Worm (Caenorhabditis elegans) whole organism, early embryonic: ENCODE measurements around the gene C07A9.9.

Experiments used
- B0310.2 ChIP-seq: sonication (generic microtip); optimal IDR thresholded peaks from 2 replicates; lab custom pipeline; 2016; ENCODE audit warnings: mild to moderate bottlenecking, missing genetic modification characterization, missing compliant biosample characterization
- F13C5.2 ChIP-seq: sonication (generic microtip); optimal IDR thresholded peaks from 2 replicates; lab custom pipeline; 2017; ENCODE audit warnings: mild to moderate bottlenecking, missing genetic modification characterization, inconsistent platforms, missing compliant biosample characterization
- aly-1 ChIP-seq: sonication (generic microtip); optimal IDR thresholded peaks from 2 replicates; lab custom pipeline; 2016; ENCODE audit warnings: missing genetic modification characterization, missing compliant biosample characterization
- ama-1 ChIP-seq: fragments of 150-350 bp; optimal IDR thresholded peaks from 2 replicates; lab custom pipeline; 2014
- ceh-13 ChIP-seq: fragments of 200-800 bp; sonication (Bioruptor generic); optimal IDR thresholded peaks from 2 replicates; lab custom pipeline; 2018; ENCODE audit warnings: mild to moderate bottlenecking, missing genetic modification characterization, missing compliant biosample characterization
- ceh-36 ChIP-seq: sonication (generic microtip); optimal IDR thresholded peaks from 2 replicates; lab custom pipeline; 2016; ENCODE audit warnings: missing genetic modification characterization, inconsistent platforms, missing compliant biosample characterization
- ets-7 ChIP-seq: sonication (generic microtip); optimal IDR thresholded peaks from 2 replicates; lab custom pipeline; 2016; ENCODE audit warnings: missing genotype, missing genetic modification characterization, missing compliant biosample characterization
- flt-1 ChIP-seq: fragments of 200-800 bp; sonication (Bioruptor generic); IDR thresholded peaks from 2 replicates; pipeline ENCODE4 v1.3.6; 2022; ENCODE audit warnings: missing genetic modification characterization, missing compliant biosample characterization
- hmbx-1 ChIP-seq: sonication (generic microtip); optimal IDR thresholded peaks from 2 replicates; lab custom pipeline; 2016; ENCODE audit warnings: mild to moderate bottlenecking, missing genetic modification characterization, missing compliant biosample characterization
- hmg-4 ChIP-seq: fragments of 200-800 bp; sonication (Bioruptor generic); optimal IDR thresholded peaks from 2 replicates; lab custom pipeline; 2018; ENCODE audit warnings: mild to moderate bottlenecking, missing genetic modification characterization, missing compliant biosample characterization
- hnd-1 ChIP-seq: sonication (generic microtip); optimal IDR thresholded peaks from 2 replicates; lab custom pipeline; 2016; ENCODE audit warnings: missing genetic modification characterization, missing compliant biosample characterization
- pes-1 ChIP-seq: fragments of 200-800 bp; sonication (Bioruptor generic); IDR thresholded peaks from 2 replicates; pipeline ENCODE4 v1.3.6; 2022; ENCODE audit warnings: missing genetic modification reagents, missing genetic modification characterization, missing compliant biosample characterization
- scrt-1 ChIP-seq: fragments of 200-800 bp; sonication (Bioruptor generic); IDR thresholded peaks from 2 replicates; pipeline ENCODE4 v1.3.6; 2022; ENCODE audit warnings: missing genetic modification characterization, missing compliant biosample characterization
- sea-1 ChIP-seq: fragments of 200-800 bp; sonication (Bioruptor generic); conservative IDR thresholded peaks from 2 replicates; pipeline ENCODE4 v1.3.6; 2022; ENCODE audit warnings: missing genetic modification characterization, missing compliant biosample characterization
- tbx-11 ChIP-seq: fragments of 200-800 bp; sonication (Bioruptor generic); IDR thresholded peaks from 2 replicates; pipeline ENCODE4 v1.3.6; 2022; ENCODE audit warnings: missing genetic modification characterization, missing compliant biosample characterization
- tbx-37 ChIP-seq: fragments of 200-800 bp; sonication (Bioruptor generic); conservative IDR thresholded peaks from 2 replicates; pipeline ENCODE4 v1.3.6; 2022; ENCODE audit warnings: missing genetic modification reagents, missing genetic modification characterization, missing compliant biosample characterization
- tra-4 ChIP-seq: sonication (generic microtip); optimal IDR thresholded peaks from 2 replicates; lab custom pipeline; 2017; ENCODE audit warnings: missing genetic modification characterization, missing compliant biosample characterization

C07A9.9 gene

ce11 chrIII:9667591-9668265 is at the start of gene C07A9.9:
Gene C07A9.9 (minus strand): TSS chrIII:9667641.
- peak; percentile 31; the same call in 1 of the 2 replicates for TF ChIP-seq tbx-37 (GFP tag; lab: Robert Waterston, UW)
- no peak for TF ChIP-seq tra-4 (tag; lab: Kevin White, UChicago)
- TF ChIP-seq ceh-36 (tag; lab: Kevin White, UChicago): no peak
- TF ChIP-seq aly-1: no peak
- peak; percentile 35; the same call in 1 of the 2 replicates for TF ChIP-seq pes-1 (GFP tag; lab: Robert Waterston, UW)
- no peak for TF ChIP-seq ets-7
- TF ChIP-seq hmbx-1: no peak
- TF ChIP-seq ceh-13 (GFP tag; lab: Kevin White, UChicago): no peak
- TF ChIP-seq scrt-1 (GFP tag; lab: Robert Waterston, UW): no peak
- peak; percentile 86 for TF ChIP-seq hmg-4 (GFP tag; lab: Kevin White, UChicago)
- TF ChIP-seq hnd-1 (tag; lab: Kevin White, UChicago): no peak
- TF ChIP-seq sea-1 (GFP tag; lab: Robert Waterston, UW): no peak
- no peak for TF ChIP-seq tbx-11 (GFP tag; lab: Robert Waterston, UW)
- no peak for TF ChIP-seq ama-1 (lab: Kevin White, UChicago)
- no peak for TF ChIP-seq B0310.2
- peak; percentile 67 for TF ChIP-seq F13C5.2
- peak; percentile 19; the same call in 1 of the 2 replicates for TF ChIP-seq flt-1 (GFP tag; lab: Robert Waterston, UW)

ce11 chrIII:9714731-9715130 is 47.3 kb upstream of the C07A9.9 start:
- TF ChIP-seq scrt-1 (GFP tag; lab: Robert Waterston, UW): no peak
- no peak for TF ChIP-seq pes-1 (GFP tag; lab: Robert Waterston, UW)
- TF ChIP-seq flt-1 (GFP tag; lab: Robert Waterston, UW): no peak
- no peak for TF ChIP-seq F13C5.2
- no peak for TF ChIP-seq tbx-11 (GFP tag; lab: Robert Waterston, UW)
- no peak for TF ChIP-seq hnd-1 (tag; lab: Kevin White, UChicago)
- TF ChIP-seq ama-1 (lab: Kevin White, UChicago): no peak
- TF ChIP-seq hmg-4 (GFP tag; lab: Kevin White, UChicago): no peak
- no peak for TF ChIP-seq ceh-36 (tag; lab: Kevin White, UChicago)
- TF ChIP-seq ceh-13 (GFP tag; lab: Kevin White, UChicago): no peak
- TF ChIP-seq sea-1 (GFP tag; lab: Robert Waterston, UW): no peak
- TF ChIP-seq ets-7: no peak
- no peak for TF ChIP-seq tbx-37 (GFP tag; lab: Robert Waterston, UW)

- no peak for TF ChIP-seq tbx-37 (GFP tag; lab: Robert Waterston, UW)
- TF ChIP-seq hmg-4 (GFP tag; lab: Kevin White, UChicago): no peak
- no peak for TF ChIP-seq ceh-13 (GFP tag; lab: Kevin White, UChicago)
- TF ChIP-seq ama-1 (lab: Kevin White, UChicago): no peak
- no peak for TF ChIP-seq pes-1 (GFP tag; lab: Robert Waterston, UW)
- TF ChIP-seq tra-4 (tag; lab: Kevin White, UChicago): no peak
- no peak for TF ChIP-seq scrt-1 (GFP tag; lab: Robert Waterston, UW)
- no peak for TF ChIP-seq aly-1
- TF ChIP-seq ets-7: no peak
- no peak for TF ChIP-seq B0310.2
- TF ChIP-seq F13C5.2: no peak
- TF ChIP-seq flt-1 (GFP tag; lab: Robert Waterston, UW): no peak
- no peak for TF ChIP-seq sea-1 (GFP tag; lab: Robert Waterston, UW)
- no peak for TF ChIP-seq tbx-11 (GFP tag; lab: Robert Waterston, UW)
- TF ChIP-seq hmbx-1: no peak
Observed at ce11 chrIII:9713862-9714261, 46.4 kb upstream of the C07A9.9 start, which contains the start of gene ncx-6. Gene ncx-6 (minus strand): TSS chrIII:9713949.

- TF ChIP-seq hnd-1 (tag; lab: Kevin White, UChicago) (no peak), ets-7 (no peak), aly-1 (no peak), tbx-11 (GFP tag; lab: Robert Waterston, UW) (no peak), hmbx-1 (no peak), hmg-4 (GFP tag; lab: Kevin White, UChicago) (no peak), ceh-13 (GFP tag; lab: Kevin White, UChicago) (no peak), F13C5.2 (no peak), tra-4 (tag; lab: Kevin White, UChicago) (no peak), ceh-36 (tag; lab: Kevin White, UChicago) (no peak), B0310.2 (no peak), ama-1 (lab: Kevin White, UChicago) (no peak), scrt-1 (GFP tag; lab: Robert Waterston, UW) (no peak), flt-1 (GFP tag; lab: Robert Waterston, UW) (no peak), tbx-37 (GFP tag; lab: Robert Waterston, UW) (no peak), sea-1 (GFP tag; lab: Robert Waterston, UW) (no peak), pes-1 (GFP tag; lab: Robert Waterston, UW) (no peak)
Observed at ce11 chrIII:9713182-9713581, 45.7 kb upstream of the C07A9.9 start.

- no peak for TF ChIP-seq hnd-1 (tag; lab: Kevin White, UChicago)
Observed at ce11 chrIII:9711163-9711562, 43.7 kb upstream of the C07A9.9 start.

ce11 chrIII:9705157-9705905 is 37.9 kb upstream of the C07A9.9 start:
- TF ChIP-seq pes-1 (GFP tag; lab: Robert Waterston, UW) (0 out of 2 replicates have a peak, but pooled peaks have one; percentile 39), F13C5.2 (peak; percentile 20), scrt-1 (GFP tag; lab: Robert Waterston, UW) (no peak), hmg-4 (GFP tag; lab: Kevin White, UChicago) (peak; percentile 60), aly-1 (no peak), ceh-13 (GFP tag; lab: Kevin White, UChicago) (no peak), ama-1 (lab: Kevin White, UChicago) (no peak), tbx-37 (GFP tag; lab: Robert Waterston, UW) (0 out of 2 replicates have a peak, but pooled peaks have one; percentile 25), hmbx-1 (no peak), tra-4 (tag; lab: Kevin White, UChicago) (no peak)
